Fruit fly (Drosophila melanogaster) whole organism: ENCODE data around the gene CG7991.

Source experiments
- CG8478 ChIP-seq: fragments of >200 bp; optimal IDR thresholded peaks from 2 replicates; lab custom pipeline; 2018; ENCODE audit warnings: inconsistent platforms
- Dll ChIP-seq: fragments of >200 bp; optimal IDR thresholded peaks from 2 replicates; lab custom pipeline; 2017
- pan ChIP-seq: fragments of >200 bp; optimal IDR thresholded peaks from 2 replicates; lab custom pipeline; 2017
- usp ChIP-seq: fragments of >200 bp; optimal IDR thresholded peaks from 2 replicates; lab custom pipeline; 2017; ENCODE audit warnings: missing biosample characterization, missing genetic modification characterization, mixed read lengths

- TF ChIP-seq CG8478 (lab: Kevin White, UChicago) (no peak), usp (GFP tag; lab: Kevin White, UChicago) (no peak), Dll (no peak), pan (lab: Kevin White, UChicago) (no peak)
These were observed 1.7 kb downstream of the CG7991 start for dm6 chr3L:1676222-1676621.
